Worm (Caenorhabditis elegans): ENCODE data around the gene C16C10.1.
A peak's percentile ranks its signal among the peaks of the same experiment; 100 is the strongest.

C16C10.1 gene

DNA sequence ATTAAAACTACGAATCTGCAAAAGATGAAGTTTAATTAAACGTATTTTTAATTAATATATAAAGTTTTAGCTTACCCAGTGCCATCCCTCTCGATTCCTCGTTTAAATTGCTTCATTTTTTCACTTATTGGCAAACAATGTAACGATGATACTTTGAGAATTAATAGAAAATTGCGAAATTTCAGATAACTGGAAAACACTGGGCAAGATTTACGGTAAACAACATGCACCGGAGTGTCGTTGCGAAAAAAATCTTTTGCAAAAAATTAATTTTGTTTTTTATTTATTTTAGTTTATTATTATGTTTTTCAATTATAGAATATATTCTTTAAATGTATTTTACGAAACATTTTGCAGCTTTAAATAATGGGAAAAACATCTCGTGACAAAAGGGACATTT lies 22.8 kb upstream of the C16C10.1 start, which contains the start of the genes pelo-1 and R74.7:
Gene pelo-1, minus strand, starts transcription at position 151 of the 400 bp plus-strand sequence.
Gene R74.7, plus strand, starts transcription at position 358 of the 400 bp plus-strand sequence.
- TF ChIP-seq sptf-1 (tag; optimal IDR thresholded peaks at IDR 0.05) (no peak), nhr-20 (tag; optimal IDR thresholded peaks at IDR 0.05) (peak; percentile 1), ceh-82 (tag; optimal IDR thresholded peaks at IDR 0.05) (peak in 2 of 3 experiments; percentile 11 to 38), ceh-63 (GFP tag; optimal IDR thresholded peaks at IDR 0.05) (no peak), efl-3 (GFP tag; optimal IDR thresholded peaks at IDR 0.05) (no peak), lin-35 (GFP tag; optimal IDR thresholded peaks at IDR 0.05) (peak in 1 of 2 experiments; percentile 47), lsy-2 (tag; optimal IDR thresholded peaks at IDR 0.05) (peak in 1 of 2 experiments; percentile 66), ztf-11 (tag; optimal IDR thresholded peaks at IDR 0.05) (no peak), C04F5.9 (tag; optimal IDR thresholded peaks at IDR 0.05) (no peak), ceh-88 (GFP tag; IDR thresholded peaks at IDR 0.05) (no peak), snpc-4 (tag; optimal IDR thresholded peaks at IDR 0.05) (no peak), blmp-1 (tag; optimal IDR thresholded peaks at IDR 0.05) (peak; percentile 29), unc-130 (tag; optimal IDR thresholded peaks at IDR 0.05) (no peak), elt-2 (tag; optimal IDR thresholded peaks at IDR 0.05) (no peak), nhr-47 (tag; optimal IDR thresholded peaks at IDR 0.05) (peak; percentile 38), lin-15B (tag; optimal IDR thresholded peaks at IDR 0.05) (peak; percentile 21), lin-14 (GFP tag; optimal IDR thresholded peaks at IDR 0.05) (peak; percentile 36), ceh-8 (GFP tag; optimal IDR thresholded peaks at IDR 0.05) (no peak), snu-23 (GFP tag; optimal IDR thresholded peaks at IDR 0.05) (peak; percentile 18), alr-1 (tag; optimal IDR thresholded peaks at IDR 0.05; ENCODE audit: borderline replicate concordance) (no peak), C34B4.2 (tag; optimal IDR thresholded peaks at IDR 0.05) (no peak), pax-3 (tag; optimal IDR thresholded peaks at IDR 0.05) (no peak), lin-39 (tag; optimal IDR thresholded peaks at IDR 0.05) (peak; percentile 8), dpl-1 (GFP tag; optimal IDR thresholded peaks at IDR 0.05) (peak in 1 of 3 experiments; percentile 29), elt-3 (tag; optimal IDR thresholded peaks at IDR 0.05) (no peak), fkh-8 (tag; optimal IDR thresholded peaks at IDR 0.05) (peak; percentile 36), egl-13 (tag; optimal IDR thresholded peaks at IDR 0.05) (no peak), Y116A8C.19 (tag; optimal IDR thresholded peaks at IDR 0.05; ENCODE audit: borderline replicate concordance) (no peak), unc-98 (GFP tag; IDR thresholded peaks at IDR 0.05) (no peak), swsn-7 (tag; optimal IDR thresholded peaks at IDR 0.05) (peak; percentile 2), zip-4 (GFP tag; optimal IDR thresholded peaks at IDR 0.05) (peak; percentile 82), hpl-2 (GFP tag; optimal IDR thresholded peaks at IDR 0.05) (no peak), grh-1 (GFP tag; IDR thresholded peaks at IDR 0.05) (no peak), nhr-71 (tag; optimal IDR thresholded peaks at IDR 0.05) (peak; percentile 41), unc-62 (GFP tag; optimal IDR thresholded peaks at IDR 0.05) (no peak), lir-3 (tag; optimal IDR thresholded peaks at IDR 0.05; ENCODE audit: poor library complexity) (no peak), skn-1 (tag; optimal IDR thresholded peaks at IDR 0.05) (peak; percentile 79), mep-1 (tag; optimal IDR thresholded peaks at IDR 0.05) (peak; percentile 36), efl-1 (optimal IDR thresholded peaks at IDR 0.05) (peak; percentile 19 to 33), efl-1 (GFP tag; optimal IDR thresholded peaks at IDR 0.05 in 1 of 2) (peak in 1 of 2 experiments; percentile 25)

DNA sequence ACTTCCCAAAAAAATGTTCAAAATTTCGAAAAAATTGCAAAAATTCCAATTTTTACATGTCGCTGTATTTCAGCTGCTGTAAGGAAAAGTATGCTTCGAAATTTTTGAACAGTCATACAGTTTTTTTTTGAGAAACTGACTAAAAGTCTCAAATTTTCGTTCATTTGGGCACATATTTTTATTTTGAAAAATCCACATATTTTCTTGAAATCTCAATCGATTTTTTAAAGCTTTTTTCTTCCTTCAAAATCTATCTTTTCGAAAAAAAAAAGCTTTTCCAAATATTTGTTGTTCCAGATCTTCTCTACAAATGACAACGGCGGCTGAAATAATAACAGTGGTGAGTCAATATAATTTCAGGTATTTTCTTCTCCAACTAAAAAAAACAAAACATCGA lies 15.7 kb upstream of the C16C10.1 start, which contains the start of gene asd-1:
Gene asd-1, plus strand, starts transcription at position 298 of the 397 bp plus-strand sequence.
- TF ChIP-seq mab-9 (GFP tag; IDR thresholded peaks at IDR 0.05) (no peak), irx-1 (tag; optimal IDR thresholded peaks at IDR 0.05) (no peak), skn-1 (tag; optimal IDR thresholded peaks at IDR 0.05) (no peak), aly-2 (tag; optimal IDR thresholded peaks at IDR 0.05) (no peak), nhr-76 (tag; optimal IDR thresholded peaks at IDR 0.05) (no peak), sptf-1 (tag; optimal IDR thresholded peaks at IDR 0.05) (no peak), snu-23 (GFP tag; optimal IDR thresholded peaks at IDR 0.05) (no peak), efl-1 (optimal IDR thresholded peaks at IDR 0.05) (no peak), efl-1 (GFP tag; optimal IDR thresholded peaks at IDR 0.05 in 1 of 2) (no peak), ztf-4 (tag; optimal IDR thresholded peaks at IDR 0.05) (no peak), nhr-11 (tag; optimal IDR thresholded peaks at IDR 0.05) (no peak), unc-98 (GFP tag; IDR thresholded peaks at IDR 0.05) (no peak), xbp-1 (tag; optimal IDR thresholded peaks at IDR 0.05) (no peak), zip-4 (GFP tag; optimal IDR thresholded peaks at IDR 0.05) (no peak), nhr-12 (tag; optimal IDR thresholded peaks at IDR 0.05) (no peak), elt-3 (tag; optimal IDR thresholded peaks at IDR 0.05) (no peak), nhr-90 (tag; optimal IDR thresholded peaks at IDR 0.05; ENCODE audit: poor library complexity) (no peak), ceh-8 (GFP tag; optimal IDR thresholded peaks at IDR 0.05) (no peak), unc-86 (tag; optimal IDR thresholded peaks at IDR 0.05) (no peak)

Data from whole organism, L1 larva.